Worm (Caenorhabditis elegans) whole organism, early embryonic: ENCODE measurements around the gene cnp-2.

Experiments
- ceh-36 ChIP-seq: sonication (generic microtip); optimal IDR thresholded peaks from 2 replicates; lab custom pipeline; 2016; ENCODE audit warnings: missing genetic modification characterization, inconsistent platforms, missing compliant biosample characterization
- pes-1 ChIP-seq: fragments of 200-800 bp; sonication (Bioruptor generic); IDR thresholded peaks from 2 replicates; pipeline ENCODE4 v1.3.6; 2022; ENCODE audit warnings: missing genetic modification reagents, missing genetic modification characterization, missing compliant biosample characterization
- scrt-1 ChIP-seq: fragments of 200-800 bp; sonication (Bioruptor generic); IDR thresholded peaks from 2 replicates; pipeline ENCODE4 v1.3.6; 2022; ENCODE audit warnings: missing genetic modification characterization, missing compliant biosample characterization
- tra-4 ChIP-seq: sonication (generic microtip); optimal IDR thresholded peaks from 2 replicates; lab custom pipeline; 2017; ENCODE audit warnings: missing genetic modification characterization, missing compliant biosample characterization

- TF ChIP-seq ceh-36 (tag; lab: Kevin White, UChicago), result no peak
- no peak for TF ChIP-seq tra-4 (tag; lab: Kevin White, UChicago)
- no peak for TF ChIP-seq scrt-1 (GFP tag; lab: Robert Waterston, UW)
- no peak for TF ChIP-seq pes-1
Measured at ce11 chrII:12796040-12796502, 35.5 kb downstream of the cnp-2 start, which contains the start of gene cpt-1.
